Worm (Caenorhabditis elegans): Measurements from ENCODE around the gene sma-1.

DNA sequence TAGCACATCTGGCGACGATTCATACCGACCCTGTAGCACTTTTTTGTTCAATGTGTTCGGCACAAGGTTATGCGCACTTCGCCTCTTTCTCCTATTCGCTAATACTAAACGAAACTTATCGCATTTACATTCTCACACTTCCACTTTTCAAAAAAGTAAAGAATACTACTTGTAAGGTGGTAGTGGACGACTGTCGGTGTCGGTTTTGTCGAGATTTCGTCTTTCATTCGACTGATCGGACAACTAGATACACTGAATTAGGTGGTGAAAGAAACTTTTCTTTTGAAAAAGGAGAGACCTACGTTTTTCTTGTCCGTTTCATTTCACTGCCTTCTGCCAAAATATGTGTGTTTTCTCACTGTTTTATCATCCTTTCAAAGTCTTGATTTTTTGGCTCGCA, 1.6 kb upstream of the sma-1 start:
- no peak for TF ChIP-seq hnd-1 (tag; optimal IDR thresholded peaks at IDR 0.05)
- no peak for TF ChIP-seq ets-7 (tag; optimal IDR thresholded peaks at IDR 0.05)
- no peak for TF ChIP-seq ama-1 (optimal IDR thresholded peaks at IDR 0.05)
- TF ChIP-seq B0310.2 (tag; optimal IDR thresholded peaks at IDR 0.05): no peak
- TF ChIP-seq flt-1 (GFP tag; IDR thresholded peaks at IDR 0.05): no peak
- TF ChIP-seq ceh-36 (tag; optimal IDR thresholded peaks at IDR 0.05): no peak
- TF ChIP-seq ceh-13 (GFP tag; optimal IDR thresholded peaks at IDR 0.05): no peak
- no peak for TF ChIP-seq tra-4 (tag; optimal IDR thresholded peaks at IDR 0.05)
- no peak for TF ChIP-seq hmg-4 (GFP tag; optimal IDR thresholded peaks at IDR 0.05)
- no peak for TF ChIP-seq aly-1 (tag; optimal IDR thresholded peaks at IDR 0.05)
- no peak for TF ChIP-seq scrt-1 (GFP tag; IDR thresholded peaks at IDR 0.05)
- no peak for TF ChIP-seq hmbx-1 (tag; optimal IDR thresholded peaks at IDR 0.05)
